Fruit fly (Drosophila melanogaster) whole organism: ENCODE data around the gene CG14075.

ENCODE experiments used
- CG8478 ChIP-seq: fragments of >200 bp; optimal IDR thresholded peaks from 2 replicates; lab custom pipeline; 2018; ENCODE audit warnings: inconsistent platforms
- pan ChIP-seq: fragments of >200 bp; optimal IDR thresholded peaks from 2 replicates; lab custom pipeline; 2017
- psq ChIP-seq: fragments of >200 bp; optimal IDR thresholded peaks from 2 replicates; lab custom pipeline; 2017
- usp ChIP-seq: fragments of >200 bp; optimal IDR thresholded peaks from 2 replicates; lab custom pipeline; 2017; ENCODE audit warnings: missing biosample characterization, missing genetic modification characterization, mixed read lengths

DNA sequence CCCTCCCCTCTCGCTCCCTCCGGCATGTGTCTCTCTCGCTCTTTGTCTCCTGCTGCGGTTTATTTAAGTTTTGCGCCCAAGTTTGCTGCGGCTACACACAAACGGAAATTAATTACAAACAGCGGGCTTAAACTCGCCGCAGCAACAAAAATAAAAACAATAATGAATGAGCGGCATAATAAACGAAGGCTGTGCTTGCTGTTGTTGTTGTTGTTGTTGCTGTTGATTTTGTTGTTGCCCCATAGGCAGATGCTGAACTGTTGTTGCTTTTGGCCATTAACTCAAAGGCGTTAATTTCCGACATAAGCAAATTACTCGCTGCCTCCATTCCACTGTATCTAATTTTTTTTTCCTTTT is 32.0 kb downstream of the CG14075 start:
- no peak for TF ChIP-seq CG8478
- no peak for TF ChIP-seq usp (GFP tag; lab: Kevin White, UChicago)
- TF ChIP-seq pan = no peak
- no peak for TF ChIP-seq psq (lab: Kevin White, UChicago)
